Worm (Caenorhabditis elegans): ENCODE data around the gene ZK809.8.

DNA sequence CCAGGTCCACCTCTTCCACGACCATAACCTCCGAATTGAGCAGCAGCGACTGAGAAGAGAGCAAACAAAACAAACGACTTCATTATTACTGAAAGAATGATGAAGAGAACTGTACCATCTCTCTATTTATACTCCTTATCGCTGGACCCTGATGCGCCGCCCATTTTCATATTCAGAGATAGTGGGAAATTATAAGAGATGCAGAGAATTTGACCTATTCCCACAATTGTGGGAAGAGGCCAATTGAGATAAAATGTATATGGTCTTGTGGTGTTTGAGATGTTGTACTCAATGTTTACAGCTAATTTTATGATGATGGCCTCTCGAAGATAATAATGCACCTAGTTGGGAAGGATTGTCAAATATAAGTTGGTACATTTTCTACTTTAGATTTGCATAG lies 7.9 kb downstream of the ZK809.8 start, which contains the start of gene ttr-50:
- no peak for TF ChIP-seq dve-1 (tag; optimal IDR thresholded peaks at IDR 0.05)
- TF ChIP-seq ets-4 (tag; optimal IDR thresholded peaks at IDR 0.05), result no peak
- TF ChIP-seq gmeb-2 (tag; optimal IDR thresholded peaks at IDR 0.05), result no peak
- TF ChIP-seq ceh-6 (GFP tag; optimal IDR thresholded peaks at IDR 0.05), result no peak
- TF ChIP-seq lin-11 (tag; optimal IDR thresholded peaks at IDR 0.05), result no peak

All from whole organism, late embryonic.